Worm (Caenorhabditis elegans): Measurements from ENCODE around the gene F21C10.10.

Gene F21C10.10

ce11 chrV:9095613-9096317 is at the start of gene F21C10.10:
TSS of gene F21C10.10 (plus strand) at chrV:9096267.
- TF ChIP-seq W03F9.2 (tag; optimal IDR thresholded peaks at IDR 0.05): peak; percentile 32
- no peak for TF ChIP-seq dao-5 (tag; optimal IDR thresholded peaks at IDR 0.05)

ce11 chrV:9047555-9048049 is 48.5 kb upstream of the F21C10.10 start, which contains the start of gene C25E10.17:
TSS of gene C25E10.17 (minus strand) at chrV:9047605.
- TF ChIP-seq him-1 (tag; optimal IDR thresholded peaks at IDR 0.05): no peak

ce11 chrV:9049271-9049670 is 46.8 kb upstream of the F21C10.10 start:
- TF ChIP-seq W03F9.2 (tag; optimal IDR thresholded peaks at IDR 0.05): no peak
- no peak for TF ChIP-seq him-1 (tag; optimal IDR thresholded peaks at IDR 0.05)
- TF ChIP-seq dao-5 (tag; optimal IDR thresholded peaks at IDR 0.05): no peak

DNA sequence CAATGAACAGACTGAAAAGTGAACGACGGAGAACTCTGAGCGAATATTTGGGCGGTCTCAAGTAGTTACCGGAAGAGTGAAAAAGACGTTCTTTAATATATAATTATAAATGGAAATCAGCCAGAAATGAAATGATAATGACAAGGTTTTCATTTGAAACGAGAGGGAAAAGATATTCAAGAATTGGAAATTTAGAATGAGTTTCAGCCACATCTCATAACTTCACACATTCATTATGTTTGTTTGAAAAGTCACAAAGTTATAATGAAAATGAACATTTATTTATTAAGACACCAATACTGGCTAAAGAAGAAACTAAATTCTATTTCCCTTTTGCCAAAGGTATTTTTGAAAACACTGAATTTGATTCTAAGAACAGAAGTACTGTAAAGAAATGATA is 45.0 kb upstream of the F21C10.10 start, which contains the start of gene C25E10.7:
C25E10.7 (minus strand) TSS at position 101 of the 400 bp plus-strand sequence.
- TF ChIP-seq W03F9.2 (tag; optimal IDR thresholded peaks at IDR 0.05): no peak

DNA sequence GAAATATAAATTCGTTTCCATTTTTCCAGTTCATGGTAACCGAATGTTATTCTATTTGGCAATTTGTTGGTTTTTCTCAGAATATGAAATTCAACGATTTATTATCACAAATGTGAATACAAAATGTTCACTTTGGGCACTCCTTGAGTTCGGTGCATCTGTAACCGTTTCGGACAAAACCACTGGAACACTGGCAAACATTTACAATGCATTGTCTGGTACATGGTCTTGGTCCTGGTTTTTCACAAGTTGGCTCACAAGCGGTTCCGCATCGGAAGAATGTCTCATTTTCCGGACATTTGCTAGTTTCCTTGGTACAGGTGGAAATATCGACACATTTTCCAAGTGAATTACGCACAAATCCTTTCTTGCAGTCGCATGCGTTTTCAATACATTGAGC is 42.8 kb upstream of the F21C10.10 start:
- TF ChIP-seq W03F9.2 (tag; optimal IDR thresholded peaks at IDR 0.05): no peak
- no peak for TF ChIP-seq him-1 (tag; optimal IDR thresholded peaks at IDR 0.05)
- TF ChIP-seq dao-5 (tag; optimal IDR thresholded peaks at IDR 0.05): no peak

- TF ChIP-seq him-1 (tag; optimal IDR thresholded peaks at IDR 0.05) (no peak), dao-5 (tag; optimal IDR thresholded peaks at IDR 0.05) (no peak), W03F9.2 (tag; optimal IDR thresholded peaks at IDR 0.05) (no peak)
Measured at ce11 chrV:9053969-9054368, 42.1 kb upstream of the F21C10.10 start, which contains the start of gene C25E10.8. TSS of gene C25E10.8 (minus strand) at chrV:9054069.

ce11 chrV:9054771-9055170 is 41.3 kb upstream of the F21C10.10 start, which contains the start of gene swm-1:
TSS of gene swm-1 (minus strand) at chrV:9054871.
- TF ChIP-seq him-1 (tag; optimal IDR thresholded peaks at IDR 0.05) (no peak), dao-5 (tag; optimal IDR thresholded peaks at IDR 0.05) (no peak), W03F9.2 (tag; optimal IDR thresholded peaks at IDR 0.05) (no peak)

DNA sequence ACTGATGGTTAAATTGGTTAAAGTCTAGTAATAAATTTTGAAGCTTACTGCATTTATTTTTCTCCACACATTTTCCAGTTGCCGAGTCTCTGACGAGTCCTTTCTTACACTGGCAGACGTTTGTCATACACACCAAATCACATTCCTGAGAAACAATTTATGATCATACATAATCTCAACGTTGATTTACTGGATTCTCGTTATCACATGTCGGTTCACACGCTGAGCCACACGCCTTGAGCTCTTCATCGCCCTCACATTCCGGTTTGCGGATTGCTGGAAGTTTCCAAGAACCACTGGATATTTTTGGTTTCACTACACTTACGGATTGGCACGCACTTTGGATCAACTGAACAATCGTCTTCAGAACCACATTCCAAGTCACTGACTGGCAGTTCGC is 40.4 kb upstream of the F21C10.10 start:
- no peak for TF ChIP-seq dao-5 (tag; optimal IDR thresholded peaks at IDR 0.05)
- TF ChIP-seq him-1 (tag; optimal IDR thresholded peaks at IDR 0.05): no peak
- TF ChIP-seq W03F9.2 (tag; optimal IDR thresholded peaks at IDR 0.05): no peak

ce11 chrV:9056253-9056652 is 39.8 kb upstream of the F21C10.10 start, which contains the start of gene C25E10.10:
TSS of gene C25E10.10 (minus strand) at chrV:9056353.
- TF ChIP-seq dao-5 (tag; optimal IDR thresholded peaks at IDR 0.05) (no peak), him-1 (tag; optimal IDR thresholded peaks at IDR 0.05) (no peak), W03F9.2 (tag; optimal IDR thresholded peaks at IDR 0.05) (no peak)

DNA sequence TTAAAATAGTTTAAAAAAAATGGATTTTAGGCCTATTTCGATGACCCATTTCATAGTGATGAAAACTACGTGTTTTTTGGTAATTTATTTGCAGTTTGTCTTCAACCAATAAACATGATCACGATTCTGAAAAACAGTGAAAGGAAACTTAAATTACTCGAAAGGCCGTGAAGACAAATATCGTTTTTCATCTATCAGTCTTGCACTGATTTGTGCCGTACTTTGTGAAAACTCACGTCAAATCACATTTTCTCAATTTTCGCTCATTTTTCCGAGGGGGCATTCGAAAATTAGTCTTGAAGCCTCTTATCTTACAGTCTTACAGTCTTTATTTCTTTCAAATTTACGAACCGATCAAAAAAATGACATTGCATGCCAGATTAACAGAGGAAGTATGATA is 37.4 kb upstream of the F21C10.10 start, which contains the start of gene C25E10.11:
C25E10.11 (minus strand) TSS at position 101 of the 400 bp plus-strand sequence.
- no peak for TF ChIP-seq W03F9.2 (tag; optimal IDR thresholded peaks at IDR 0.05)

ce11 chrV:9059468-9059867 is 36.6 kb upstream of the F21C10.10 start, which contains the start of the genes C25E10.16 and C25E10.13:
TSS of gene C25E10.16 (minus strand) at chrV:9059568.
TSS of gene C25E10.13 (plus strand) at chrV:9059723.
- TF ChIP-seq dao-5 (tag; optimal IDR thresholded peaks at IDR 0.05): no peak
- no peak for TF ChIP-seq W03F9.2 (tag; optimal IDR thresholded peaks at IDR 0.05)
- TF ChIP-seq him-1 (tag; optimal IDR thresholded peaks at IDR 0.05): no peak

DNA sequence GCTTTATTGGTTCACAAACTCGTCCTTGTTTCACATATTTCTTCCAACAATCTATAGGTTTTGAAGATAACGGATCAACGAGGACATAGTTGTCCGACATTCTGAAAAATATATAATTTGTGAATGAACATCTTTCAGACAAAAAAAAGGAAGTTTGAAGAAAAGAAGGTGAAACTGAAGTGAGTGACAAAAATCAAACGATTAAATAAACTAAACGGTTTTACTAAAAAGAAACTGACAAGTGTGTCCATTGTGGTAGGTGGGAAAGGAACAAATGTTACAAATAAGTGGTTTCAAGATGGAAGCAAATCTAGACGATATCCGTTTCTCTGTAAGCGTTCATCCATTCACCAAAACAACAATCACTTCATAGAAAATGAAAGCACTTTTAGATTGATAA is 33.7 kb upstream of the F21C10.10 start, which contains the start of gene C25E10.12:
C25E10.12 (minus strand) TSS at position 101 of the 400 bp plus-strand sequence.
- TF ChIP-seq W03F9.2 (tag; optimal IDR thresholded peaks at IDR 0.05) (no peak), him-1 (tag; optimal IDR thresholded peaks at IDR 0.05) (no peak), dao-5 (tag; optimal IDR thresholded peaks at IDR 0.05) (no peak)

- TF ChIP-seq W03F9.2 (tag; optimal IDR thresholded peaks at IDR 0.05) (no peak), dao-5 (tag; optimal IDR thresholded peaks at IDR 0.05) (no peak), him-1 (tag; optimal IDR thresholded peaks at IDR 0.05) (no peak)
Measured at ce11 chrV:9063134-9063533, 32.9 kb upstream of the F21C10.10 start.

ce11 chrV:9065001-9065400 is 31.1 kb upstream of the F21C10.10 start:
- TF ChIP-seq dao-5 (tag; optimal IDR thresholded peaks at IDR 0.05) (no peak), W03F9.2 (tag; optimal IDR thresholded peaks at IDR 0.05) (no peak)

ce11 chrV:9065915-9066314 is 30.2 kb upstream of the F21C10.10 start:
- TF ChIP-seq him-1 (tag; optimal IDR thresholded peaks at IDR 0.05) (no peak), W03F9.2 (tag; optimal IDR thresholded peaks at IDR 0.05) (no peak), dao-5 (tag; optimal IDR thresholded peaks at IDR 0.05) (no peak)

Measured in whole organism, L4/young adult.